Fruit fly (Drosophila melanogaster) whole organism, prepupa: Measurements from ENCODE around the gene CG15142.

Experiments used
- CG4318 ChIP-seq: fragments of 200-800 bp; sonication (Bioruptor generic); optimal IDR thresholded peaks from 3 replicates; lab custom pipeline; 2017; ENCODE audit warnings: missing biosample characterization, mild to moderate bottlenecking, missing genetic modification characterization
- CG6276 ChIP-seq: fragments of 200-800 bp; sonication (Bioruptor generic); optimal IDR thresholded peaks from 2 replicates; lab custom pipeline; 2017; ENCODE audit warnings: missing biosample characterization, mild to moderate bottlenecking, missing genetic modification characterization
- CG8119 ChIP-seq: fragments of 200-800 bp; sonication (Bioruptor generic); IDR thresholded peaks from 3 replicates; pipeline ENCODE4 v1.3.6; 2022; ENCODE audit warnings: missing biosample characterization, missing genetic modification characterization
- Ets96B ChIP-seq: fragments of 200-800 bp; optimal IDR thresholded peaks from 2 replicates; lab custom pipeline; 2019; ENCODE audit warnings: missing biosample characterization, mild to moderate bottlenecking, missing genetic modification characterization, moderate library complexity
- Gug ChIP-seq: fragments of 200-800 bp; sonication (Bioruptor generic); IDR thresholded peaks from 2 replicates; pipeline ENCODE4 v1.3.6; 2022; ENCODE audit warnings: missing biosample characterization, missing genetic modification characterization
- Sox102F ChIP-seq: fragments of 200-800 bp; sonication (Bioruptor generic); optimal IDR thresholded peaks from 2 replicates; lab custom pipeline; 2016; ENCODE audit warnings: missing biosample characterization, mild to moderate bottlenecking, missing genetic modification characterization
- dsx ChIP-seq: fragments of 200-800 bp; optimal IDR thresholded peaks from 3 replicates; lab custom pipeline; 2019; ENCODE audit warnings: missing biosample characterization, mild to moderate bottlenecking, missing genetic modification characterization, moderate library complexity; ENCODE audit not compliant: poor library complexity, severe bottlenecking
- lz ChIP-seq: fragments of 200-800 bp; sonication (Bioruptor generic); optimal IDR thresholded peaks from 3 replicates; lab custom pipeline; 2016; ENCODE audit warnings: missing biosample characterization, missing genetic modification characterization

DNA sequence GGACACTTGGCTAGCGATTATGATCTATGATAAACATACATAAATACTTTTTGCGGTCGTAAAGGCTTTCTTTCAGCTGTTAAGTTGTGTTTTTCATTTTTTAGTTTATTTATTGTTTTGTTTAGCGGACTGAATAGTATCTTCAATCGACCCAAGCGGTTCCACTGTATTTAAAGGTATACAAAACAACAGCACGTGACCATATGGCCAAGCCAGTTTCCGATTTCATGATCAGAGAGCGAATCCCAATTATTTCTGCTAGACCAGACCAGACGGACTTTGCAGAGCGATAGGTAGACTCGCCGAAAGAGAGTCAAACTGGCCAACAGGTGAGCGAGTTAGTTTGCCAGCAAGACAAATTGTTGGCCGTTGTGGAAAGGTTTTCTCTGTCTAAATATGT, 27.1 kb downstream of the CG15142 start, which contains the start of gene Sgt:
- TF ChIP-seq Sox102F (GFP tag; lab: Kevin White, UChicago) = no peak
- TF ChIP-seq Gug (GFP tag; lab: Robert Waterston, UW) = no peak
- no peak for TF ChIP-seq CG8119 (GFP tag; lab: Robert Waterston, UW)
- no peak for TF ChIP-seq CG6276 (GFP tag; lab: Kevin White, UChicago)
- TF ChIP-seq dsx = no peak
- no peak for TF ChIP-seq lz (GFP tag; lab: Kevin White, UChicago)
- no peak for TF ChIP-seq CG4318 (GFP tag; lab: Kevin White, UChicago)
- no peak for TF ChIP-seq Ets96B
